Worm (Caenorhabditis elegans): ENCODE data around the gene dop-4.

The dop-4 gene

DNA sequence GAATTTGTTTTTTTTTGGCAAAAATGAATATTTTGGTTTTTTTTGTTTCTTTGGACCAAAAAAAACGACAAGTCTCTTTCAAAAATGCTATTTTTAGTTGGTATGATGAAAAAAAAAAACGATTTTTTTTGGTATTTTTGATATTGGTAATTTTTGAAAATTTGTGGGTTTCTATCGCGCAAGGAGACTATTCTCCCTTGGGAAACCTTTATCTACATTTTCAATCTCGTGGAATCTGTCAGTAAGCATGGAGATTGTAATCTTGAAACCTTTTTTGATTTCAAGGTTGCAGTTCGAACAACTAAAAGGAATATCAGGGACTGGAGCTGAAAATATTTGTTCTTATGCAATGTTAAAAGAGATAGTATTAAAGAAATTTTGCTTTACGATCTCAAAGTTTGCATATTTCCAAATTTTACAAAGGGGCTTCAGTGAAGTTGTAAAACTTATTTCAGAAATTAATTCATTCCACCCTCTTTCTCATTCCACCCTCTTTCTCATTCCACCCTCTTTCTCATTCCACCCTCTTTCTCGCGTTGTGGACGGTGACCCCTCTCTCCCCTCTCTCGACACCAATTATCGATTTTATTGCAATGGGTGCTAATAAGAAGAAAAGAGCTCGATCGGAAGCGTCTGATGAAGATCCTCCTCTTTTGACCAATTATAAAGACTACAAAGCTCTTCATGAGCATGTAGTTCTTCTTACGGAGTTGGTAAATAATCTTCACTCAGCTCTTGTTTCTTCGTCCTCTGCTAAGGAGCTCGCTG, 44.0 kb downstream of the dop-4 start (continued):
- no peak for TF ChIP-seq nhr-10 (tag; optimal IDR thresholded peaks at IDR 0.05)
- peak; percentile 72 for TF ChIP-seq duxl-1 (tag; optimal IDR thresholded peaks at IDR 0.05; ENCODE audit: poor library complexity)
- TF ChIP-seq mep-1 (tag; optimal IDR thresholded peaks at IDR 0.05) = peak; percentile 51
- TF ChIP-seq ama-1 (optimal IDR thresholded peaks at IDR 0.05) = no peak
- TF ChIP-seq spr-3 (GFP tag; optimal IDR thresholded peaks at IDR 0.05) = no peak
- TF ChIP-seq daf-16 (GFP tag; optimal IDR thresholded peaks at IDR 0.05) = no peak
- no peak for TF ChIP-seq daf-16 (tag; optimal IDR thresholded peaks at IDR 0.05)
- TF ChIP-seq spr-1 (tag; optimal IDR thresholded peaks at IDR 0.05) = no peak
- TF ChIP-seq T26A8.4 (GFP tag; IDR thresholded peaks at IDR 0.05) = 0 out of 2 replicates have a peak, but pooled peaks have one; percentile 26
- no peak for TF ChIP-seq Y48G9A.11 (GFP tag; IDR thresholded peaks at IDR 0.05)
- no peak for TF ChIP-seq ceh-20 (GFP tag; IDR thresholded peaks at IDR 0.05)
- TF ChIP-seq zfp-3 (GFP tag; conservative IDR thresholded peaks at IDR 0.05) = no peak
- TF ChIP-seq lin-38 (GFP tag; IDR thresholded peaks at IDR 0.05) = 0 out of 2 replicates have a peak, but pooled peaks have one; percentile 11

DNA sequence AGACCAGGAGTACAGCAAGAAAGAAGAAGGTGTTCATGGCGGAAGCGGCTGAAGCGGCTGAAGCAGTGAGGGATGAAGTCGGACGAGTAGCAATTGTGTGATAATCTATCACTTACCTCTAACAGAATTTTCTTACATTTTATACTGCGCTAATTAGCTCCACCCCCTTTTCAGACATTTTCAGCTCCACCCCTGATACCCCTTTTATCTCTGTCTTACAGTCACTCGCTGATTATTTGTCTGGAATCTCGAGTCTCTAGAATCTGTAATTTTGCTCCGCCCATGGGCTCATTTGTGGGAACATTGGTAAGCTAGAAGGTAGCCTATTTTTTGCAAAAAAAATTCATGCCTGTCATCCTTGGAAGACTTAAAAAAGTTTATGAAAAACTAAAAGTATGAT, 49.3 kb downstream of the dop-4 start, which contains the start of gene ins-39:
Gene ins-39, minus strand, starts transcription at position 101 of the 400 bp plus-strand sequence.
- TF ChIP-seq hif-1 (tag; optimal IDR thresholded peaks at IDR 0.05) = no peak

DNA sequence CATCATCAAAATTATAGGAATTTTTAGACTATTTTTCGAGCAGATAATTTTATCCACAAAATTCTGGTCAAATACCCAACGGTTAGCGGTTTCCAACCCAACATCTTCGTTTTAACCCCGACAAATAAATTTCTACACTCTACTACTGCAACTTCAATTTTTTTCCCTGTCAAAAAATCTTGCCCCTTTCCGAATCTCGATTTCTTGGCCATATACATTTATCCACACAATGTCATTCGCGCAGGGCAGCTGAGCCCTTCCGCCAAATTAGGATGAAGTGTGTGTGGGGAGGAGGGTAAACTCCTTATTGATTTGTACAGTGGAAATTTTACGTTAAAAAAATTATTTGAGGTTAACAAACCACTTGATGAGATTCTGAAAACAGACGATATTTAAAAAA, 49.8 kb downstream of the dop-4 start:
- TF ChIP-seq Y5F2A.4 (GFP tag; optimal IDR thresholded peaks at IDR 0.05) = peak; percentile 87
- peak; percentile 94 for TF ChIP-seq lin-13 (GFP tag; optimal IDR thresholded peaks at IDR 0.05)
- 0 out of 2 replicates have a peak, but pooled peaks have one; percentile 51 for TF ChIP-seq Y105C5A.15 (GFP tag; IDR thresholded peaks at IDR 0.05)
- TF ChIP-seq ZK546.5 (tag; optimal IDR thresholded peaks at IDR 0.05) = peak in 1 of 2 experiments; percentile 73
- TF ChIP-seq mxl-2 (GFP tag; conservative IDR thresholded peaks at IDR 0.05) = peak; percentile 63; the same call in 1 of the 2 replicates
- TF ChIP-seq pha-4 (GFP tag; IDR thresholded peaks at IDR 0.05) = peak; percentile 84
- TF ChIP-seq pha-4 (tag; optimal IDR thresholded peaks at IDR 0.05) = peak; percentile 95
- peak; percentile 97 for TF ChIP-seq mes-2 (tag; optimal IDR thresholded peaks at IDR 0.05; ENCODE audit: poor library complexity, severe bottlenecking)
- TF ChIP-seq nhr-111 (GFP tag; optimal IDR thresholded peaks at IDR 0.05) = no peak
- peak; percentile 87 for TF ChIP-seq ceh-32 (tag; optimal IDR thresholded peaks at IDR 0.05; ENCODE audit: poor library complexity)
- peak; percentile 98 for TF ChIP-seq F37D6.2 (tag; optimal IDR thresholded peaks at IDR 0.05)
- peak; percentile 100 for TF ChIP-seq hmg-1.1 (GFP tag; IDR thresholded peaks at IDR 0.05)
- TF ChIP-seq tra-1 (GFP tag; IDR thresholded peaks at IDR 0.05) = peak; percentile 87
- peak; percentile 34 for TF ChIP-seq pqm-1 (tag; optimal IDR thresholded peaks at IDR 0.05)
- TF ChIP-seq nhr-28 (tag; optimal IDR thresholded peaks at IDR 0.05) = peak; percentile 90
- peak; percentile 99 for TF ChIP-seq duxl-1 (tag; optimal IDR thresholded peaks at IDR 0.05; ENCODE audit: poor library complexity)
- TF ChIP-seq ceh-28 (tag; optimal IDR thresholded peaks at IDR 0.05) = peak; percentile 90
- TF ChIP-seq arid-1 (GFP tag; conservative IDR thresholded peaks at IDR 0.05) = no peak; the same call in none of the 2 replicates
- TF ChIP-seq F49E8.2 (tag; optimal IDR thresholded peaks at IDR 0.05; ENCODE audit: borderline replicate concordance) = no peak
- TF ChIP-seq nhr-76 (tag; optimal IDR thresholded peaks at IDR 0.05) = peak; percentile 77
- peak; percentile 87 to 91 for TF ChIP-seq mdl-1 (tag; optimal IDR thresholded peaks at IDR 0.05)
- peak; percentile 98 for TF ChIP-seq fkh-10 (GFP tag; optimal IDR thresholded peaks at IDR 0.05)
- TF ChIP-seq egl-43 (GFP tag; IDR thresholded peaks at IDR 0.05) = peak; percentile 97
- TF ChIP-seq nhr-48 (tag; optimal IDR thresholded peaks at IDR 0.05) = peak; percentile 94
- TF ChIP-seq php-3 (GFP tag; IDR thresholded peaks at IDR 0.05) = peak; percentile 95
- TF ChIP-seq Y75B8A.6 (GFP tag; IDR thresholded peaks at IDR 0.05) = 0 out of 2 replicates have a peak, but pooled peaks have one; percentile 61
- TF ChIP-seq aly-2 (tag; optimal IDR thresholded peaks at IDR 0.05) = no peak
- TF ChIP-seq fos-1 (tag; optimal IDR thresholded peaks at IDR 0.05) = peak; percentile 85
- peak; percentile 67 for TF ChIP-seq skn-1 (tag; optimal IDR thresholded peaks at IDR 0.05)
- TF ChIP-seq spr-1 (tag; optimal IDR thresholded peaks at IDR 0.05) = peak; percentile 96
- TF ChIP-seq ztf-11 (tag; optimal IDR thresholded peaks at IDR 0.05) = peak; percentile 89
- peak; percentile 99 for TF ChIP-seq nhr-77 (tag; optimal IDR thresholded peaks at IDR 0.05)
- peak; percentile 68; the same call in 1 of the 2 replicates for TF ChIP-seq dmd-9 (GFP tag; IDR thresholded peaks at IDR 0.05)
- TF ChIP-seq gei-8 (GFP tag; optimal IDR thresholded peaks at IDR 0.05) = no peak
- TF ChIP-seq Y48G9A.11 (GFP tag; IDR thresholded peaks at IDR 0.05) = peak; percentile 69; the same call in 1 of the 2 replicates

Data from whole organism, L4 larva.